Worm (Caenorhabditis elegans) whole organism, L4/young adult: ENCODE data around the gene F13H8.5.

ENCODE experiments used
- W03F9.2 ChIP-seq: fragments of 150-350 bp; optimal IDR thresholded peaks from 2 replicates; lab custom pipeline; 2014; ENCODE audit warnings: missing biosample characterization, missing genetic modification characterization
- him-1 ChIP-seq: sonication (generic microtip); optimal IDR thresholded peaks from 2 replicates; lab custom pipeline; 2016; ENCODE audit warnings: missing genotype, missing genetic modification reagents, missing genetic modification characterization, missing compliant biosample characterization

DNA sequence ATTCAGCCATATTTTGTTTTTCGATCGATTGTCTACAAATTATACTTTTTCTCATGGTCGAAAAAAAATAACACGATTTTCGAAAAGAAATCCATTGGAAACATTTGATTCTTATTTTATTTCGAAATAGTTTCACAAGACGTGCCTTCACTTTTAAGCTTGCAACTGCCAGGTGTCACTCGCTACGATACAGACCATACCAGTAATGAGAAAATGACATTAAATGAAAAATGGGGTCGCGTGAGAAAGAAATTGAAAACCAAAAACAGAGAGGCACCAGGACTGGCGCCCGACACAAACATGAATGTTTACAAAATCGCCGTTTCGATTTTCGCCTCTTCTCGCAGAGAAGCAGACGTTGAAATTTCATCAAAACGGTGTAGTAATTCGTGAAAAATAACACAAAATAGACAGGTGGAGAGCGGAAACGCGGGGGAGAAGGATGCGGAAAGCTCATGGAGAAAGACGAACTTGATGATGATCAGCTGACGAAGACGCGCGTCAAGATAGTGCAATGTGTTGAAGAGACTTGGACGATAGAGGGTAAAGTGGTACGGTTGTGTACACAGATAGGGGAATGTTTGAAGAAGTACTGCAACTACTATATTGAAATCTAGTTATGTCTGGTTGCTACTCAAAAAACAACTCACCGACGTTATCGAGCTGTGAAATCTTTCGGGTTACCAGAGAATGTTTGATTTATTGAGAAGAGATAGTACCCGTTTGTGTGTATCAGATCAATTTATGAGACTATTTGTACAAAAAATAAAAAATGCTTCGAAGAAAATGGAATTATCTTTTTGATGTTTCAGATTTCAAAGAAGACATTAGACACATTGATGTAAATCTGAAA, 19.6 kb downstream of the F13H8.5 start:
- TF ChIP-seq him-1 (no peak), W03F9.2 (tag; lab: Kevin White, UChicago) (no peak)
